Worm (Caenorhabditis elegans) whole organism, late embryonic: Measurements from ENCODE around the gene dagl-2.

Experiments used
- ceh-48 ChIP-seq: sonication (generic microtip); optimal IDR thresholded peaks from 2 replicates; lab custom pipeline; 2016; ENCODE audit warnings: missing genetic modification characterization, inconsistent platforms, missing compliant biosample characterization
- lin-11 ChIP-seq: fragments of 200-800 bp; sonication (Bioruptor generic); optimal IDR thresholded peaks from 2 replicates; lab custom pipeline; 2018; ENCODE audit warnings: mild to moderate bottlenecking, missing genetic modification characterization, missing compliant biosample characterization
- pha-2 ChIP-seq: sonication (generic microtip); optimal IDR thresholded peaks from 2 replicates; lab custom pipeline; 2017; ENCODE audit warnings: mild to moderate bottlenecking, missing genetic modification characterization, missing compliant biosample characterization

ce11 chrIII:764884-765283, 18.2 kb downstream of the dagl-2 start, which contains the start of gene ptl-1:
- TF ChIP-seq ceh-48 (tag; lab: Kevin White, UChicago) (no peak), lin-11 (tag; lab: Kevin White, UChicago) (no peak), pha-2 (no peak)
